Worm (Caenorhabditis elegans): ENCODE measurements around the gene C44C10.10.

DNA sequence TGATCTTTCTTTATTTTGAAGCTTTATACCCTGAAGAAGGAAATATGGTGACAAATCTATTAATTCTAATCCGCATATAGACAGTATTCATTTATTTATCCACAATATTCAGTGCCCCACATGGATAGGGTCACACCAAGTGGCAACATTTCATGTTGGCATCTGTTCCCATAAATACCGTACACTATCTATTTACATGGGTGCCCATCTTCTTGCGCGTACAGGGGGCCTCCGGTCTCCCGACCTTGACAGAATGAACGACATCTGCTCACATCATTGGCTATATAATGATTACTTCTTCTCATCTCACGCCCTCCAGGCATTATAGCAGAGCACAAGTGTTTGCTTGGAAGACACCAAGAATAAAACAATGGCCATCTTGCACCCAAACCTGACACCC, 14.5 kb upstream of the C44C10.10 start:
- no peak for TF ChIP-seq nfya-1 (tag; optimal IDR thresholded peaks at IDR 0.05; ENCODE audit: insufficient read depth)
- TF ChIP-seq unc-62 (GFP tag; optimal IDR thresholded peaks at IDR 0.05) = no peak
- TF ChIP-seq nhr-11 (tag; optimal IDR thresholded peaks at IDR 0.05) = no peak
- TF ChIP-seq nhr-25 (tag; optimal IDR thresholded peaks at IDR 0.05) = no peak
- TF ChIP-seq fos-1 (tag; optimal IDR thresholded peaks at IDR 0.05) = no peak
- no peak for TF ChIP-seq daf-12 (tag; optimal IDR thresholded peaks at IDR 0.05)
- no peak for TF ChIP-seq ZK546.5 (tag; optimal IDR thresholded peaks at IDR 0.05)
- TF ChIP-seq snpc-4 (tag; optimal IDR thresholded peaks at IDR 0.05) = no peak
- no peak for TF ChIP-seq ama-1 (optimal IDR thresholded peaks at IDR 0.05)
- no peak for TF ChIP-seq nhr-23 (tag; optimal IDR thresholded peaks at IDR 0.05)
